Worm (Caenorhabditis elegans) whole organism, late embryonic: ENCODE measurements around the gene Y71H2AM.6.

Experiments
- C38D4.7 ChIP-seq: fragments of 200-800 bp; sonication (Bioruptor generic); optimal IDR thresholded peaks from 2 replicates; lab custom pipeline; 2018; ENCODE audit warnings: mild to moderate bottlenecking, missing genetic modification characterization, moderate library complexity, missing compliant biosample characterization
- T23F11.4 ChIP-seq: fragments of 200-800 bp; sonication (Bioruptor generic); optimal IDR thresholded peaks from 2 replicates; lab custom pipeline; 2018; ENCODE audit warnings: mild to moderate bottlenecking, missing genetic modification characterization, missing compliant biosample characterization
- ceh-18 ChIP-seq: sonication (generic microtip); optimal IDR thresholded peaks from 2 replicates; lab custom pipeline; 2016; ENCODE audit warnings: missing genetic modification characterization, missing compliant biosample characterization
- ceh-34 ChIP-seq: sonication (generic microtip); optimal IDR thresholded peaks from 2 replicates; lab custom pipeline; 2016; ENCODE audit warnings: mild to moderate bottlenecking, missing genetic modification characterization, missing compliant biosample characterization
- ceh-48 ChIP-seq: sonication (generic microtip); optimal IDR thresholded peaks from 2 replicates; lab custom pipeline; 2016; ENCODE audit warnings: missing genetic modification characterization, inconsistent platforms, missing compliant biosample characterization
- ceh-6 ChIP-seq: fragments of 200-800 bp; sonication (Bioruptor generic); optimal IDR thresholded peaks from 2 replicates; lab custom pipeline; 2018; ENCODE audit warnings: mild to moderate bottlenecking, missing genetic modification characterization, missing compliant biosample characterization
- eyg-1 ChIP-seq: sonication (generic microtip); optimal IDR thresholded peaks from 2 replicates; lab custom pipeline; 2016; ENCODE audit warnings: missing genotype, missing genetic modification characterization, missing compliant biosample characterization
- fax-1 ChIP-seq: sonication (generic microtip); optimal IDR thresholded peaks from 2 replicates; lab custom pipeline; 2016; ENCODE audit warnings: missing genotype, missing genetic modification characterization, missing compliant biosample characterization
- fkh-6 ChIP-seq: sonication (generic microtip); optimal IDR thresholded peaks from 2 replicates; lab custom pipeline; 2016; ENCODE audit warnings: missing genetic modification characterization, missing compliant biosample characterization
- hlh-15 ChIP-seq: sonication (generic microtip); optimal IDR thresholded peaks from 2 replicates; lab custom pipeline; 2016; ENCODE audit warnings: missing genetic modification characterization, missing compliant biosample characterization
- lin-11 ChIP-seq: fragments of 200-800 bp; sonication (Bioruptor generic); optimal IDR thresholded peaks from 2 replicates; lab custom pipeline; 2018; ENCODE audit warnings: mild to moderate bottlenecking, missing genetic modification characterization, missing compliant biosample characterization
- mec-3 ChIP-seq: sonication (generic microtip); optimal IDR thresholded peaks from 2 replicates; lab custom pipeline; 2016; ENCODE audit warnings: borderline replicate concordance, missing genetic modification characterization, missing compliant biosample characterization
- nfya-1 ChIP-seq: sonication (generic microtip); optimal IDR thresholded peaks from 2 replicates; lab custom pipeline; 2017; ENCODE audit warnings: missing genetic modification characterization, mild to moderate bottlenecking, missing compliant biosample characterization, antibody characterized with exemption, moderate library complexity
- nhr-232 ChIP-seq: sonication (generic microtip); optimal IDR thresholded peaks from 2 replicates; lab custom pipeline; 2016; ENCODE audit warnings: missing genetic modification characterization, missing compliant biosample characterization
- odd-2 ChIP-seq: sonication (generic microtip); optimal IDR thresholded peaks from 2 replicates; lab custom pipeline; 2017; ENCODE audit warnings: antibody characterized with exemption, mild to moderate bottlenecking, missing genetic modification characterization, missing compliant biosample characterization
- pha-2 ChIP-seq: sonication (generic microtip); optimal IDR thresholded peaks from 2 replicates; lab custom pipeline; 2017; ENCODE audit warnings: mild to moderate bottlenecking, missing genetic modification characterization, missing compliant biosample characterization
- ref-2 ChIP-seq: sonication (generic microtip); optimal IDR thresholded peaks from 2 replicates; lab custom pipeline; 2016; ENCODE audit warnings: missing genetic modification characterization, missing compliant biosample characterization
- syd-9 ChIP-seq: sonication (generic microtip); optimal IDR thresholded peaks from 2 replicates; lab custom pipeline; 2016; ENCODE audit warnings: mild to moderate bottlenecking, missing genetic modification characterization, moderate library complexity, missing compliant biosample characterization
- tbx-7 ChIP-seq: sonication (generic microtip); optimal IDR thresholded peaks from 2 replicates; lab custom pipeline; 2016; ENCODE audit warnings: missing genotype, missing genetic modification characterization, missing compliant biosample characterization
- ttx-3 ChIP-seq: sonication (generic microtip); optimal IDR thresholded peaks from 2 replicates; lab custom pipeline; 2016; ENCODE audit warnings: missing genetic modification reagents, missing genetic modification characterization, missing compliant biosample characterization
- zip-5 ChIP-seq: sonication (generic microtip); optimal IDR thresholded peaks from 2 replicates; lab custom pipeline; 2016; ENCODE audit warnings: missing genetic modification characterization, missing compliant biosample characterization
- ztf-16 ChIP-seq: sonication (generic microtip); optimal IDR thresholded peaks from 2 replicates; lab custom pipeline; 2017; ENCODE audit warnings: missing genetic modification characterization, missing compliant biosample characterization

Gene Y71H2AM.6

DNA sequence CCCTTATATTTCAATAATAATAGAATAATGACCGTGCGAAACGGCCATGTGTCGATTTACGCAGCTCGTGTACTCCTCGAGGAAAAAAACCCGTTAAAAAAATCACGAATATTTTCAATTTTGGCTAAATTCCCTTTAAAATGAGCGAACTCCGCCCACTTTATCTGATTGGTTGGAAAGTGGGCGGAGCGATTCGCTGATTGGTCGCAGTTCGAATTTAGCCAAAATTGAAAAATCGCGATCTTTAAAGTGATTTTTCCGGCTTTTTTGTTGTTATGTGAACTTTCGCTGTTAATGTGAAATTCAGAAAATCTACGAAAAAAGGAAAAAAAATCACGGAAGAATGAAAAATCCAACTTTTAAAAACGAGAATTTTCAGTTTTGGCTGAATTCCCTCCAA is 37.0 kb downstream of the Y71H2AM.6 start:
- TF ChIP-seq ttx-3 (tag; lab: Kevin White, UChicago) (no peak), nfya-1 (peak; percentile 71)
- TF ChIP-seq, all 69 proteins: peak for 1

DNA sequence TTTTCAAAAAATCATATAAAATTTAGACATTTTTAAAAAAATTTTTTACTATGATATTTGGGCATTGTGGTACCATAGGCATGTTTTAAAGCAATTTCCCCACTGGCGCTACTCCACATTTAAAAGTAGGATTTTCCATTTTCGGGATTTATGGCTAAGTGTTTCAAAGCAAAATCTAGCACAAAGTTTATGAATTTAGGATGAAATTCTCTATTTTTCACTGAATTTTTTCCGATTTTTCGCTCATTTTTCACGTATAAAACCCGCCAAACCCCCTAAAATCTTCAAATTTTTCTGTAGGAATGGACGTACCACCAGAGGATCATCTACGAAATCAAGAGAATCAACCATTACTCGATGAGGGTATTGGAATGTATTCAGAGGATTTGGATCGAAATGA is 38.1 kb downstream of the Y71H2AM.6 start, which contains the start of gene pipp-4P:
Gene pipp-4P, plus strand, starts transcription at position 301 of the 400 bp plus-strand sequence.
- TF ChIP-seq ceh-34 (no peak), lin-11 (no peak), ref-2 (tag; lab: Kevin White, UChicago) (no peak), hlh-15 (no peak), ceh-18 (no peak), nfya-1 (no peak), mec-3 (tag; lab: Kevin White, UChicago) (no peak), pha-2 (no peak), fax-1 (tag; lab: Kevin White, UChicago) (no peak), eyg-1 (no peak), nhr-232 (tag; lab: Kevin White, UChicago) (no peak), ztf-16 (tag; lab: Kevin White, UChicago) (no peak), fkh-6 (tag; lab: Kevin White, UChicago) (no peak), T23F11.4 (GFP tag; lab: Kevin White, UChicago) (no peak), C38D4.7 (GFP tag; lab: Kevin White, UChicago) (no peak), odd-2 (tag; lab: Kevin White, UChicago) (no peak), ceh-48 (no peak), ceh-6 (GFP tag; lab: Kevin White, UChicago) (no peak)

DNA sequence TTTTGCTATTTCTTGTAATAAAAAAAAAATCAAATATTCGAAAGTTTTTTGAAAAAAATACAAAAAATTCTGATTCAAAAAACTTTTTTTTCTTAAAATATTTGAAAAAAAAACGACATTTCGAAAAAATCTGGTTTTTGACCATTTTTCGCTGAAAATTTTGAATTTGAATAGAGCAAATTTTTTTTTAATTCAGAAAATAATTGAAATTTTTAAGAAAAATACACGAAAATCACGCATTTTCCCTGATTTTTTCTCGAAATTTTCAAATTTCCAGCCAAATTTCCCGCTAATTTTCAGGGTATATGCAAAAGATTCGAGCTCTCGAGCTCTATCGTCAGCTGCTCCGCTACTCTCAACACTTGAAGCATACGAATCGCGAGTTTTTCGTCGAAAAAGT is 45.9 kb downstream of the Y71H2AM.6 start, which contains the start of gene Y71H2AM.1:
Gene Y71H2AM.1, plus strand, starts transcription at position 301 of the 400 bp plus-strand sequence.
- TF ChIP-seq zip-5 (tag; lab: Kevin White, UChicago) (no peak), syd-9 (tag; lab: Kevin White, UChicago) (no peak), tbx-7 (tag; lab: Kevin White, UChicago) (no peak)
